Fruit fly (Drosophila melanogaster) whole organism, embryonic: ENCODE measurements around the gene mib2.
A peak's percentile ranks its signal among the peaks of the same experiment; 100 is the strongest.

Source experiments
- Atf6 ChIP-seq: fragments of 200-800 bp; sonication (Bioruptor generic); IDR thresholded peaks from 2 replicates; pipeline ENCODE4 v1.3.6; 2022; ENCODE audit warnings: missing biosample characterization, missing genetic modification characterization
- B-H1 ChIP-seq: fragments of 200-800 bp; sonication (Bioruptor generic); IDR thresholded peaks from 3 replicates; pipeline ENCODE4 v1.3.6; 2022; ENCODE audit warnings: missing biosample characterization, missing genetic modification characterization
- C15 ChIP-seq: fragments of 200-800 bp; sonication (Bioruptor generic); IDR thresholded peaks from 3 replicates; pipeline ENCODE4 v1.3.6; 2022; ENCODE audit warnings: missing biosample characterization, missing genetic modification characterization
- CG12299 ChIP-seq: fragments of 200-800 bp; sonication (Bioruptor generic); optimal IDR thresholded peaks from 2 replicates; lab custom pipeline; 2018; ENCODE audit warnings: missing biosample characterization, mild to moderate bottlenecking, missing genetic modification characterization
- CG1233 ChIP-seq: fragments of 200-800 bp; sonication (Bioruptor generic); optimal IDR thresholded peaks from 4 replicates; lab custom pipeline; 2018; ENCODE audit warnings: missing biosample characterization, mild to moderate bottlenecking, missing genetic modification characterization
- CG12391 ChIP-seq: fragments of 200-800 bp; sonication (Bioruptor generic); optimal IDR thresholded peaks from 3 replicates; lab custom pipeline; 2018; ENCODE audit warnings: missing biosample characterization, mild to moderate bottlenecking, missing genetic modification characterization, moderate library complexity
- CG15601 ChIP-seq: fragments of 200-800 bp; sonication (Bioruptor generic); optimal IDR thresholded peaks from 3 replicates; lab custom pipeline; 2019; ENCODE audit warnings: missing biosample characterization, mild to moderate bottlenecking, missing genetic modification characterization, moderate library complexity
- CG18599 ChIP-seq: fragments of 200-800 bp; sonication (Bioruptor generic); optimal IDR thresholded peaks from 3 replicates; lab custom pipeline; 2017; ENCODE audit warnings: missing biosample characterization, missing genetic modification characterization, mild to moderate bottlenecking, moderate library complexity, missing genetic modification reagents
- CG18764 ChIP-seq: fragments of 200-800 bp; sonication (Bioruptor generic); optimal IDR thresholded peaks from 3 replicates; lab custom pipeline; 2016; ENCODE audit warnings: missing biosample characterization, missing genetic modification characterization
- CG2678 ChIP-seq: fragments of 200-800 bp; sonication (Bioruptor generic); optimal IDR thresholded peaks from 3 replicates; lab custom pipeline; 2019; ENCODE audit warnings: missing biosample characterization, mild to moderate bottlenecking, missing genetic modification characterization, moderate library complexity
- CG2875 ChIP-seq: fragments of 200-800 bp; sonication (Bioruptor generic); optimal IDR thresholded peaks from 2 replicates; lab custom pipeline; 2017; ENCODE audit warnings: missing biosample characterization, mild to moderate bottlenecking, missing genetic modification characterization, missing genetic modification reagents
- CG6654 ChIP-seq: fragments of 200-800 bp; sonication (Bioruptor generic); optimal IDR thresholded peaks from 2 replicates; lab custom pipeline; 2017; ENCODE audit warnings: missing biosample characterization, mild to moderate bottlenecking, missing genetic modification characterization
- CG7357 ChIP-seq: fragments of 200-800 bp; sonication (Bioruptor generic); IDR thresholded peaks from 3 replicates; pipeline ENCODE4 v1.3.6; 2022; ENCODE audit warnings: missing biosample characterization, missing genetic modification characterization
- CTCF ChIP-seq: fragments of 200-800 bp; sonication (Bioruptor generic); optimal IDR thresholded peaks from 2 replicates; lab custom pipeline; 2017; ENCODE audit warnings: missing biosample characterization, mild to moderate bottlenecking, missing genetic modification characterization, moderate library complexity
- D ChIP-seq, 2 experiments: fragments of 200-800 bp in 1 of 2; fragments of >200 bp in 1 of 2; sonication (Bioruptor generic) in 1 of 2; optimal IDR thresholded peaks; 2 replicates in 1 of 2; 3 replicates in 1 of 2; lab custom pipeline; 2017; ENCODE audit warnings: mild to moderate bottlenecking in 1 of 2, missing biosample characterization in 1 of 2, missing genetic modification characterization in 1 of 2, missing genetic modification reagents in 1 of 2
- Dfd ChIP-seq, 2 experiments: fragments of >200 bp; optimal IDR thresholded peaks; 2 replicates each; lab custom pipeline; 2017; ENCODE audit warnings: missing biosample characterization in 2 of 2, missing genetic modification characterization in 2 of 2
- Drgx ChIP-seq: fragments of 200-800 bp; sonication (Bioruptor generic); IDR thresholded peaks from 2 replicates; pipeline ENCODE4 v1.3.6; 2022; ENCODE audit warnings: missing biosample characterization, missing genetic modification characterization
- Gug ChIP-seq: fragments of 200-800 bp; sonication (Bioruptor generic); IDR thresholded peaks from 4 replicates; pipeline ENCODE4 v1.3.6; 2022; ENCODE audit warnings: missing biosample characterization, missing genetic modification characterization
- Jarid2 ChIP-seq: fragments of 200-800 bp; sonication (Bioruptor generic); optimal IDR thresholded peaks from 3 replicates; lab custom pipeline; 2017; ENCODE audit warnings: mild to moderate bottlenecking, missing biosample characterization, missing genetic modification reagents, missing genetic modification characterization
- Mrtf ChIP-seq: fragments of 200-800 bp; sonication (Bioruptor generic); IDR thresholded peaks from 3 replicates; pipeline ENCODE4 v1.3.6; 2022; ENCODE audit warnings: missing biosample characterization, missing genetic modification characterization
- abd-A ChIP-seq: fragments of 200-800 bp; sonication (Bioruptor generic); optimal IDR thresholded peaks from 3 replicates; lab custom pipeline; 2019; ENCODE audit warnings: missing biosample characterization, mild to moderate bottlenecking, missing genetic modification characterization, moderate library complexity
- ara ChIP-seq: fragments of 200-800 bp; sonication (Bioruptor generic); IDR thresholded peaks from 2 replicates; pipeline ENCODE4 v1.3.6; 2022; ENCODE audit warnings: missing biosample characterization, missing genetic modification characterization
- bcd ChIP-seq: fragments of 200-800 bp; sonication (Bioruptor generic); optimal IDR thresholded peaks from 2 replicates; lab custom pipeline; 2017; ENCODE audit warnings: missing biosample characterization, mild to moderate bottlenecking, missing genetic modification characterization
- crp ChIP-seq, 2 experiments: fragments of 200-800 bp; sonication (Bioruptor generic); optimal IDR thresholded peaks; 2 replicates in 1 of 2; 3 replicates in 1 of 2; lab custom pipeline; 2017; ENCODE audit warnings: missing biosample characterization in 2 of 2, missing genetic modification characterization in 2 of 2, mild to moderate bottlenecking in 1 of 2, moderate library complexity in 1 of 2
- eve ChIP-seq, 2 experiments: fragments of >200 bp; optimal IDR thresholded peaks; 2 replicates each; lab custom pipeline; 2017; ENCODE audit warnings: missing biosample characterization in 2 of 2, missing genetic modification characterization in 2 of 2
- grn ChIP-seq: fragments of 200-800 bp; sonication (Bioruptor generic); optimal IDR thresholded peaks from 3 replicates; lab custom pipeline; 2017; ENCODE audit warnings: missing biosample characterization, missing genetic modification characterization
- ind ChIP-seq: fragments of 200-800 bp; sonication (Bioruptor generic); optimal IDR thresholded peaks from 3 replicates; lab custom pipeline; 2016; ENCODE audit warnings: missing biosample characterization, missing genetic modification characterization
- kah ChIP-seq: fragments of 200-800 bp; sonication (Bioruptor generic); optimal IDR thresholded peaks from 2 replicates; lab custom pipeline; 2018; ENCODE audit warnings: missing biosample characterization, mild to moderate bottlenecking, missing genetic modification characterization
- lab ChIP-seq: fragments of 200-800 bp; sonication (Bioruptor generic); optimal IDR thresholded peaks from 3 replicates; lab custom pipeline; 2017; ENCODE audit warnings: missing biosample characterization, missing genetic modification characterization, mild to moderate bottlenecking, moderate library complexity, missing genetic modification reagents
- mld ChIP-seq: fragments of 200-800 bp; sonication (Bioruptor generic); IDR thresholded peaks from 3 replicates; pipeline ENCODE4 v1.3.6; 2022; ENCODE audit warnings: missing biosample characterization, missing genetic modification characterization; ENCODE audit not compliant: partially characterized antibody
- nmo ChIP-seq: fragments of 200-800 bp; sonication (Bioruptor generic); optimal IDR thresholded peaks from 2 replicates; lab custom pipeline; 2018; ENCODE audit warnings: missing biosample characterization, mild to moderate bottlenecking, missing genetic modification characterization, moderate library complexity
- org-1 ChIP-seq: fragments of 200-800 bp; sonication (Bioruptor generic); optimal IDR thresholded peaks from 2 replicates; lab custom pipeline; 2017; ENCODE audit warnings: missing biosample characterization, missing genetic modification characterization
- pho ChIP-seq: fragments of 200-800 bp; sonication (Bioruptor generic); optimal IDR thresholded peaks from 2 replicates; lab custom pipeline; 2016; ENCODE audit warnings: missing biosample characterization, missing genetic modification characterization
- ranshi ChIP-seq: fragments of 200-800 bp; sonication (Bioruptor generic); IDR thresholded peaks from 2 replicates; pipeline ENCODE4 v1.3.6; 2022; ENCODE audit warnings: missing biosample characterization, missing genetic modification characterization
- sc ChIP-seq, 3 experiments: fragments of >200 bp in 2 of 3; fragments of 200-800 bp in 1 of 3; sonication (Bioruptor generic) in 1 of 3; optimal IDR thresholded peaks; 2 replicates in 2 of 3; 3 replicates in 1 of 3; lab custom pipeline; 2017; ENCODE audit warnings: mild to moderate bottlenecking in 1 of 3, missing biosample characterization in 1 of 3, missing genetic modification characterization in 1 of 3, missing genetic modification reagents in 1 of 3
- sqz ChIP-seq: fragments of 200-800 bp; sonication (Bioruptor generic); optimal IDR thresholded peaks from 3 replicates; lab custom pipeline; 2018; ENCODE audit warnings: missing biosample characterization, mild to moderate bottlenecking, missing genetic modification characterization
- trh ChIP-seq: fragments of 200-800 bp; sonication (Bioruptor generic); optimal IDR thresholded peaks from 2 replicates; lab custom pipeline; 2016; ENCODE audit warnings: missing biosample characterization, missing genetic modification characterization
- twi ChIP-seq: fragments of 200-800 bp; optimal IDR thresholded peaks from 2 replicates; lab custom pipeline; 2019; ENCODE audit warnings: missing biosample characterization, mild to moderate bottlenecking, missing genetic modification characterization, moderate library complexity
- tx ChIP-seq: fragments of 200-800 bp; sonication (Bioruptor generic); optimal IDR thresholded peaks from 2 replicates; lab custom pipeline; 2016; ENCODE audit warnings: missing biosample characterization, missing genetic modification characterization

Gene mib2

DNA sequence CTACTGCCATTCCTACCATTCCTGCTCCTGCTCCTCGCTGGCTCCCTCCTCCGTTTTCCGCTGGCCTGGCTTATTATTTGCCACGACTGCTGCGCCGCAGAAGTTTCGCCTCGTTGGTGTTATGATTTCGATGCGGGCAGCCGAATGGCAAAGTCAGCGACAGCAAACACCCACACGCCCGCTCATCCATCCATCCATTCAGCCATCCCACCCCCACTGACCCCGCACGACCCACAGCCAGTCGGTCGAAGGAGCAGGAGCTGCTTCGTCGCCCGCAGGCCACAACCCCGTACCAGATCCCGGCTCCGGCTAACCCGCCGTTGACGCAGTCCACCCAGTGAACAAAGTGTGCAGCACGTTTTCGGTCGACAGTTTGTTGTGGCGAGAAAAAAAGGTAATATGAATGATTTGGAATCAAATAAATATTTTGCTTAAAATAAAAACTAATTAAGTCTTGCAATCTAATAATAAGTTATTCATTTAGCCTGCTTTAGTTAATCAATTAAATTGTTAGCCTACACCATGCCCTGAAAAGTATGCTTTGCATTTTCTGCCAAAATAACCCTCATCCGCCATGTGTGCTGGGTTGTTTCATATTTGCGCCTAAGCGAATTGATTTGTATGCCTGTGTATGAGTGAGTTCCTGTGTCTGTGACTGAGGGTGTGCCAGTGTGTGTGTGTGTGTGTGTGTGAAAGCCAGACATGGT, 7.6 kb upstream of the mib2 start (continued):
- TF ChIP-seq ind (GFP tag; lab: Kevin White, UChicago), result peak; percentile 34
- no peak for TF ChIP-seq CG6654 (GFP tag; lab: Kevin White, UChicago)
- TF ChIP-seq Drgx (GFP tag; lab: Robert Waterston, UW), result peak; percentile 26; the same call in 1 of the 2 replicates
- TF ChIP-seq CG18599 (GFP tag; lab: Kevin White, UChicago), result peak; percentile 92
- TF ChIP-seq sc (optimal IDR thresholded peaks at IDR 0.05; lab: Kevin White, UChicago), result no peak
- no peak for TF ChIP-seq sc (GFP tag; optimal IDR thresholded peaks at IDR 0.05; lab: Kevin White, UChicago)
- no peak for TF ChIP-seq eve (GFP tag; optimal IDR thresholded peaks at IDR 0.05; lab: Kevin White, UChicago)
- peak; percentile 8 for TF ChIP-seq CG2875 (GFP tag; lab: Kevin White, UChicago)
- TF ChIP-seq nmo (GFP tag; lab: Kevin White, UChicago), result peak; percentile 43
- peak; percentile 65 for TF ChIP-seq org-1 (GFP tag; lab: Kevin White, UChicago)
- TF ChIP-seq CG2678, result peak; percentile 86
- no peak for TF ChIP-seq trh (GFP tag; lab: Kevin White, UChicago)
- no peak for TF ChIP-seq Mrtf (GFP tag; lab: Robert Waterston, UW)
- no peak for TF ChIP-seq C15 (GFP tag; lab: Robert Waterston, UW)
- no peak for TF ChIP-seq tx (GFP tag; lab: Kevin White, UChicago)
- TF ChIP-seq crp (GFP tag; optimal IDR thresholded peaks at IDR 0.05; lab: Kevin White, UChicago), result no peak
- peak; percentile 34 for TF ChIP-seq pho (GFP tag; lab: Kevin White, UChicago)
- peak; percentile 28 for TF ChIP-seq Jarid2 (GFP tag; lab: Kevin White, UChicago)
- TF ChIP-seq CG18764 (GFP tag; lab: Kevin White, UChicago), result no peak
- TF ChIP-seq B-H1 (GFP tag; lab: Robert Waterston, UW), result no peak
- TF ChIP-seq CTCF (GFP tag; lab: Kevin White, UChicago), result no peak
- peak; percentile 15 for TF ChIP-seq CG15601 (tag; lab: Kevin White, UChicago)
- TF ChIP-seq CG12391 (tag; lab: Kevin White, UChicago), result peak; percentile 66
- no peak for TF ChIP-seq sqz (GFP tag; lab: Kevin White, UChicago)
- TF ChIP-seq lab (GFP tag; lab: Kevin White, UChicago), result peak; percentile 88
- TF ChIP-seq kah (GFP tag; lab: Kevin White, UChicago), result peak; percentile 28
- no peak for TF ChIP-seq abd-A (tag; lab: Kevin White, UChicago)
- peak; percentile 43; the same call in 1 of the 3 replicates for TF ChIP-seq CG7357 (GFP tag; lab: Robert Waterston, UW)
- no peak for TF ChIP-seq ara (GFP tag; lab: Robert Waterston, UW)
- no peak for TF ChIP-seq Dfd (GFP tag; optimal IDR thresholded peaks at IDR 0.05; lab: Kevin White, UChicago)
- peak; percentile 58 for TF ChIP-seq bcd (GFP tag; lab: Kevin White, UChicago)
- no peak for TF ChIP-seq D (optimal IDR thresholded peaks at IDR 0.05; lab: Kevin White, UChicago)
- no peak for TF ChIP-seq D (GFP tag; optimal IDR thresholded peaks at IDR 0.05; lab: Kevin White, UChicago)
- peak; percentile 9; the same call in 1 of the 4 replicates for TF ChIP-seq Gug (GFP tag; lab: Robert Waterston, UW)
- TF ChIP-seq CG12299 (tag; lab: Kevin White, UChicago), result peak; percentile 44
- TF ChIP-seq grn (GFP tag; lab: Kevin White, UChicago), result no peak
- peak; percentile 53 for TF ChIP-seq CG1233
- TF ChIP-seq twi (tag; lab: Kevin White, UChicago), result peak; percentile 10
- no peak for TF ChIP-seq Atf6 (GFP tag; lab: Robert Waterston, UW)
- TF ChIP-seq mld (GFP tag; lab: Robert Waterston, UW), result no peak
- peak; percentile 38; the same call in 1 of the 2 replicates for TF ChIP-seq ranshi (GFP tag; lab: Robert Waterston, UW)
